Worm (Caenorhabditis elegans) whole organism, young adult: ENCODE results near the gene pch-2.

Source experiments
- B0019.2 ChIP-seq: fragments of 200-800 bp; sonication (Bioruptor generic); conservative IDR thresholded peaks from 2 replicates; pipeline ENCODE4 v1.3.6; 2022; ENCODE audit warnings: missing genetic modification reagents, missing genetic modification characterization, missing compliant biosample characterization
- F49E8.2 ChIP-seq: sonication (generic microtip); optimal IDR thresholded peaks from 3 replicates; lab custom pipeline; 2017; ENCODE audit warnings: missing genetic modification characterization, mild to moderate bottlenecking, missing compliant biosample characterization, antibody characterized with exemption, moderate library complexity; ENCODE audit not compliant: insufficient read depth
- hmg-20 ChIP-seq: fragments of 200-800 bp; sonication (Bioruptor generic); IDR thresholded peaks from 2 replicates; pipeline ENCODE4 v1.3.6; 2022; ENCODE audit warnings: missing genetic modification reagents, missing genetic modification characterization, missing compliant biosample characterization
- tbp1 ChIP-seq: fragments of 200-800 bp; sonication (Bioruptor generic); optimal IDR thresholded peaks from 2 replicates; lab custom pipeline; 2018; ENCODE audit warnings: mild to moderate bottlenecking, missing genetic modification characterization, missing compliant biosample characterization
- ztf-28 ChIP-seq: fragments of 200-800 bp; sonication (Bioruptor generic); IDR thresholded peaks from 2 replicates; pipeline ENCODE4 v1.3.6; 2022; ENCODE audit warnings: missing genetic modification reagents, missing genetic modification characterization, missing compliant biosample characterization

- TF ChIP-seq B0019.2: no peak
- TF ChIP-seq ztf-28 (GFP tag; lab: Robert Waterston, UW): no peak
- TF ChIP-seq hmg-20 (GFP tag; lab: Robert Waterston, UW): no peak
- TF ChIP-seq F49E8.2 (tag; lab: Kevin White, UChicago): no peak
- TF ChIP-seq tbp1: no peak
Measured at ce11 chrII:8180281-8180680, 22.1 kb downstream of the pch-2 start, which contains the start of gene T05C12.4.
